Worm (Caenorhabditis elegans) whole organism, midembryonic: Measurements from ENCODE around the gene C02F5.10.

ENCODE experiments used
- T22C8.4 ChIP-seq: fragments of 200-800 bp; sonication (Bioruptor generic); IDR thresholded peaks from 2 replicates; pipeline ENCODE4 v1.3.6; 2022; ENCODE audit warnings: missing genetic modification characterization, missing compliant biosample characterization
- cog-1 ChIP-seq: sonication (generic microtip); optimal IDR thresholded peaks from 2 replicates; lab custom pipeline; 2016; ENCODE audit warnings: missing genetic modification characterization, missing compliant biosample characterization
- flt-1 ChIP-seq: fragments of 200-800 bp; sonication (Bioruptor generic); IDR thresholded peaks from 2 replicates; pipeline ENCODE4 v1.3.6; 2022; ENCODE audit warnings: missing genetic modification characterization, missing compliant biosample characterization
- klf-2 ChIP-seq: fragments of 200-800 bp; sonication (Bioruptor generic); conservative IDR thresholded peaks from 2 replicates; pipeline ENCODE4 v1.3.6; 2022; ENCODE audit warnings: missing genetic modification reagents, missing genetic modification characterization, missing compliant biosample characterization
- med-1 ChIP-seq: sonication (generic microtip); optimal IDR thresholded peaks from 2 replicates; lab custom pipeline; 2017; ENCODE audit warnings: missing genetic modification characterization, mild to moderate bottlenecking, missing compliant biosample characterization, antibody characterized with exemption, missing genetic modification reagents; ENCODE audit not compliant: insufficient read depth
- ref-1 ChIP-seq: fragments of 200-800 bp; sonication (Bioruptor generic); conservative IDR thresholded peaks from 2 replicates; pipeline ENCODE4 v1.3.6; 2022; ENCODE audit warnings: missing genetic modification reagents, missing genetic modification characterization, missing compliant biosample characterization
- tab-1 ChIP-seq: fragments of 200-800 bp; sonication (Bioruptor generic); IDR thresholded peaks from 2 replicates; pipeline ENCODE4 v1.3.6; 2022; ENCODE audit warnings: missing genetic modification characterization, missing compliant biosample characterization
- ztf-23 ChIP-seq: fragments of 200-800 bp; sonication (Bioruptor generic); IDR thresholded peaks from 2 replicates; pipeline ENCODE4 v1.3.6; 2022; ENCODE audit warnings: missing genetic modification reagents, missing genetic modification characterization, missing compliant biosample characterization
- ztf-29 ChIP-seq: fragments of 200-800 bp; sonication (Bioruptor generic); IDR thresholded peaks from 2 replicates; pipeline ENCODE4 v1.3.6; 2022; ENCODE audit warnings: missing genetic modification reagents, missing genetic modification characterization, missing compliant biosample characterization

DNA sequence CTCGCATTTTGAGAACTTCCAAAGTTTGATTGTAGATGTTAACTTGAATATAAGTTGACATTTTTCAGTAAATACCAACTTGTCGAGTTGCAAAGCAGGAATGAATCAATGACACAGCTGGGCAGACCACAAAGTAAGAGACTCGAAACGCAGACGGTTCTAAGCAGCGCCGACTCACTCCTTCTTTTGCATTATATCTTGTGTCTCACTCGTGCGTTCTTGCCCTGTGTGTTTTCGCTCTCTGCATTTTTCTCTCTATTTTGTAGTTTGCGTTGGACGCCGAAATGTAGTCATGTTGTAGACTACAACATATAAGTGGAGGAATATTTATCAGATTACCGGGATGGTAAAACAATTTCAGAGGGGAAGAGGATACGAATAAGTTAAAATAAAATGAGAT, 6.5 kb downstream of the C02F5.10 start, which contains the start of gene C02F5.12:
- TF ChIP-seq med-1 (GFP tag; lab: Kevin White, UChicago) (no peak), klf-2 (GFP tag; lab: Robert Waterston, UW) (no peak), ztf-23 (GFP tag; lab: Robert Waterston, UW) (no peak), flt-1 (no peak), cog-1 (tag; lab: Kevin White, UChicago) (no peak), ref-1 (GFP tag; lab: Robert Waterston, UW) (no peak), tab-1 (GFP tag; lab: Robert Waterston, UW) (no peak), ztf-29 (GFP tag; lab: Robert Waterston, UW) (no peak), T22C8.4 (GFP tag; lab: Robert Waterston, UW) (no peak)
